Worm (Caenorhabditis elegans) whole organism, L4/young adult: ENCODE measurements around the gene rfip-1.

Experiments
- W03F9.2 ChIP-seq: fragments of 150-350 bp; optimal IDR thresholded peaks from 2 replicates; lab custom pipeline; 2014; ENCODE audit warnings: missing biosample characterization, missing genetic modification characterization
- dao-5 ChIP-seq: sonication (generic microtip); optimal IDR thresholded peaks from 2 replicates; lab custom pipeline; 2016; ENCODE audit warnings: missing genotype, missing genetic modification characterization, moderate library complexity, missing compliant biosample characterization
- him-1 ChIP-seq: sonication (generic microtip); optimal IDR thresholded peaks from 2 replicates; lab custom pipeline; 2016; ENCODE audit warnings: missing genotype, missing genetic modification reagents, missing genetic modification characterization, missing compliant biosample characterization

DNA sequence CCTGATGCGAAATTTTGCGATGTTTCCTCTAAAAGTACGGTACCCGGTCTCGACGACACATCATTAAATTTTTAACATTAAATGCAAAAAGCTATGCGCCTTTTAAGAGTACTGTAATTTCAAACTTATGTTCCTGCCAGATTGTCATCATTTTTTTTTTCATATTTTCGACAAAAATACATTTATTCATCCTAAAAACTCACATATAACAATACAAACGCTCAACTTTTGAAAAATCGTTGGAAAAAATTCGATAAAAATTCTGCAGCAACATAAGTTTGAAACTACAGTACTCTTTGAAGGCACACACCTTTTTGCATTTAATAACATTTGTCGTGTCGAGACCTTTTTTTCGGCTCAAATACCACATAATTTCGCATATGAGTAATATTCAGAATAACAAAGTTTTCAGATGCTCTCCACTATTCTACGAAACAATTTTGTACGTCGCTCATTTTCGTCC, 32.7 kb downstream of the rfip-1 start, which contains the start of gene frh-1:
- TF ChIP-seq W03F9.2 = no peak
- no peak for TF ChIP-seq dao-5 (tag; lab: Kevin White, UChicago)
- no peak for TF ChIP-seq him-1 (tag; lab: Kevin White, UChicago)
